Worm (Caenorhabditis elegans): ENCODE measurements around the gene rpt-4.

DNA sequence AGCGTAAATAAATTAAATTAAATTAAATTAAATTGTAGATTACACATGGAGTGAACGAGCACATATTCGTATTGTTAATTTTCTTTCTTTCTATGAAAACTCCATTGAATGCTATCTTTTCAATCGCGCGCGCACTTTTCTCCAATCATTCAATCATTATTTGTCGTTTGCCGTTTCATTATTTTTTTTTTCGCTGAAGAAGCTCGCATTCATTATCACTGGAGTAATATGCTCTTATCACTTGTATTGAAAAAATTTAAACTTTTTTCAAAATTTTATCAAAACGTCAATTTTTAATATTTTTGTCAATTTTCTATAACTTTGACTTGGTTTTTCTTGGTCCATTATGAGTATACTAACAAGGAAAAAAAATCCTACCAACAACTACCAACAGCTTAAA is 19.5 kb upstream of the rpt-4 start:
- no peak for TF ChIP-seq ccch-3 (GFP tag; optimal IDR thresholded peaks at IDR 0.05)
- TF ChIP-seq snpc-4 (GFP tag; optimal IDR thresholded peaks at IDR 0.05), result no peak
- no peak for TF ChIP-seq snpc-4 (tag; optimal IDR thresholded peaks at IDR 0.05)

Measured in whole organism, young adult.